Fruit fly (Drosophila melanogaster) whole organism, embryonic: ENCODE results near the gene CG12974.

ENCODE experiments used
- Atf3 ChIP-seq: fragments of 200-800 bp; sonication (Bioruptor generic); optimal IDR thresholded peaks from 3 replicates; lab custom pipeline; 2016; ENCODE audit warnings: missing biosample characterization, missing genetic modification characterization
- BtbVII ChIP-seq: fragments of 200-800 bp; sonication (Bioruptor generic); optimal IDR thresholded peaks from 3 replicates; lab custom pipeline; 2017; ENCODE audit warnings: missing biosample characterization, mild to moderate bottlenecking, missing genetic modification characterization
- CG10274 ChIP-seq: fragments of 200-800 bp; sonication (Bioruptor generic); optimal IDR thresholded peaks from 3 replicates; lab custom pipeline; 2017; ENCODE audit warnings: missing biosample characterization, mild to moderate bottlenecking, missing genetic modification characterization
- CG10321 ChIP-seq: fragments of 200-800 bp; sonication (Bioruptor generic); IDR thresholded peaks from 2 replicates; pipeline ENCODE4 v1.3.6; 2022; ENCODE audit warnings: missing biosample characterization, missing genetic modification characterization
- CG11093 ChIP-seq: fragments of 200-800 bp; sonication (Bioruptor generic); IDR thresholded peaks from 3 replicates; pipeline ENCODE4 v1.3.6; 2022; ENCODE audit warnings: missing biosample characterization, missing genetic modification characterization
- CG12942 ChIP-seq: fragments of 200-800 bp; sonication (Bioruptor generic); optimal IDR thresholded peaks from 3 replicates; lab custom pipeline; 2016; ENCODE audit warnings: missing biosample characterization, missing genetic modification characterization
- CG13775 ChIP-seq: fragments of 200-800 bp; sonication (Bioruptor generic); optimal IDR thresholded peaks from 3 replicates; lab custom pipeline; 2017; ENCODE audit warnings: missing biosample characterization, mild to moderate bottlenecking, missing genetic modification characterization
- CG14014 ChIP-seq: fragments of 200-800 bp; sonication (Bioruptor generic); IDR thresholded peaks from 2 replicates; pipeline ENCODE4 v1.3.6; 2022; ENCODE audit warnings: missing biosample characterization, missing genetic modification characterization
- CG14860 ChIP-seq: fragments of 200-800 bp; sonication (Bioruptor generic); IDR thresholded peaks from 3 replicates; pipeline ENCODE4 v1.3.6; 2022; ENCODE audit warnings: missing biosample characterization, missing genetic modification characterization; ENCODE audit not compliant: partially characterized antibody
- CG15696 ChIP-seq: fragments of 200-800 bp; sonication (Bioruptor generic); optimal IDR thresholded peaks from 2 replicates; lab custom pipeline; 2019; ENCODE audit warnings: missing biosample characterization, mild to moderate bottlenecking, missing genetic modification characterization, moderate library complexity
- CG17328 ChIP-seq: fragments of 200-800 bp; sonication (Bioruptor generic); IDR thresholded peaks from 2 replicates; pipeline ENCODE4 v1.3.6; 2022; ENCODE audit warnings: missing biosample characterization, missing genetic modification characterization
- CG1792 ChIP-seq: fragments of 200-800 bp; sonication (Bioruptor generic); optimal IDR thresholded peaks from 2 replicates; lab custom pipeline; 2016; ENCODE audit warnings: missing biosample characterization, missing genetic modification characterization
- CG1832 ChIP-seq: fragments of 200-800 bp; sonication (Bioruptor generic); optimal IDR thresholded peaks from 2 replicates; lab custom pipeline; 2017; ENCODE audit warnings: missing biosample characterization, mild to moderate bottlenecking, missing genetic modification characterization, inconsistent platforms
- CG2202 ChIP-seq: fragments of 200-800 bp; sonication (Bioruptor generic); optimal IDR thresholded peaks from 2 replicates; lab custom pipeline; 2018; ENCODE audit warnings: missing biosample characterization, mild to moderate bottlenecking, missing genetic modification characterization
- CG2875 ChIP-seq: fragments of 200-800 bp; sonication (Bioruptor generic); optimal IDR thresholded peaks from 2 replicates; lab custom pipeline; 2017; ENCODE audit warnings: missing biosample characterization, mild to moderate bottlenecking, missing genetic modification characterization, missing genetic modification reagents
- CG34376 ChIP-seq: fragments of 200-800 bp; sonication (Bioruptor generic); optimal IDR thresholded peaks from 2 replicates; lab custom pipeline; 2018; ENCODE audit warnings: missing biosample characterization, mild to moderate bottlenecking, missing genetic modification characterization
- CG6689 ChIP-seq: fragments of 200-800 bp; sonication (Bioruptor generic); IDR thresholded peaks from 2 replicates; pipeline ENCODE4 v1.3.6; 2022; ENCODE audit warnings: missing biosample characterization, missing genetic modification characterization
- CG6813 ChIP-seq: fragments of 200-800 bp; sonication (Bioruptor generic); optimal IDR thresholded peaks from 2 replicates; lab custom pipeline; 2017; ENCODE audit warnings: missing biosample characterization, missing genetic modification characterization, mild to moderate bottlenecking, moderate library complexity, missing genetic modification reagents
- CG6854 ChIP-seq: fragments of 200-800 bp; sonication (Bioruptor generic); optimal IDR thresholded peaks from 3 replicates; lab custom pipeline; 2017; ENCODE audit warnings: missing biosample characterization, mild to moderate bottlenecking, missing genetic modification characterization
- CG7372 ChIP-seq: fragments of 200-800 bp; sonication (Bioruptor generic); IDR thresholded peaks from 2 replicates; pipeline ENCODE4 v1.3.6; 2022; ENCODE audit warnings: missing biosample characterization, missing genetic modification characterization
- Deaf1 ChIP-seq: fragments of 200-800 bp; optimal IDR thresholded peaks from 3 replicates; lab custom pipeline; 2019; ENCODE audit warnings: missing biosample characterization, mild to moderate bottlenecking, missing genetic modification characterization, moderate library complexity
- E2f1 ChIP-seq: fragments of 200-800 bp; sonication (Bioruptor generic); IDR thresholded peaks from 2 replicates; pipeline ENCODE4 v1.3.6; 2022; ENCODE audit warnings: missing biosample characterization, missing genetic modification characterization
- Fer1 ChIP-seq: fragments of 200-800 bp; sonication (Bioruptor generic); optimal IDR thresholded peaks from 2 replicates; lab custom pipeline; 2017; ENCODE audit warnings: missing biosample characterization, mild to moderate bottlenecking, missing genetic modification characterization
- H15 ChIP-seq: fragments of 200-800 bp; sonication (Bioruptor generic); IDR thresholded peaks from 3 replicates; pipeline ENCODE4 v1.3.6; 2022; ENCODE audit warnings: missing biosample characterization, missing genetic modification characterization
- Jarid2 ChIP-seq: fragments of 200-800 bp; sonication (Bioruptor generic); optimal IDR thresholded peaks from 3 replicates; lab custom pipeline; 2017; ENCODE audit warnings: mild to moderate bottlenecking, missing biosample characterization, missing genetic modification reagents, missing genetic modification characterization
- NfI ChIP-seq: fragments of 200-800 bp; sonication (Bioruptor generic); optimal IDR thresholded peaks from 3 replicates; lab custom pipeline; 2018; ENCODE audit warnings: missing biosample characterization, mild to moderate bottlenecking, missing genetic modification characterization, moderate library complexity
- ab ChIP-seq: fragments of 200-800 bp; sonication (Bioruptor generic); optimal IDR thresholded peaks from 2 replicates; lab custom pipeline; 2016; ENCODE audit warnings: missing biosample characterization, missing genetic modification characterization
- ara ChIP-seq: fragments of 200-800 bp; sonication (Bioruptor generic); IDR thresholded peaks from 2 replicates; pipeline ENCODE4 v1.3.6; 2022; ENCODE audit warnings: missing biosample characterization, missing genetic modification characterization
- bab2 ChIP-seq: fragments of 200-800 bp; sonication (Bioruptor generic); optimal IDR thresholded peaks from 2 replicates; lab custom pipeline; 2016; ENCODE audit warnings: missing biosample characterization, missing genetic modification characterization
- bbx ChIP-seq: fragments of 200-800 bp; sonication (Bioruptor generic); IDR thresholded peaks from 2 replicates; pipeline ENCODE4 v1.3.6; 2022; ENCODE audit warnings: missing biosample characterization, missing genetic modification characterization; ENCODE audit not compliant: partially characterized antibody
- cato ChIP-seq: fragments of 200-800 bp; sonication (Bioruptor generic); optimal IDR thresholded peaks from 2 replicates; lab custom pipeline; 2016; ENCODE audit warnings: missing biosample characterization, missing genetic modification characterization, borderline replicate concordance
- chm ChIP-seq: fragments of 200-800 bp; sonication (Bioruptor generic); IDR thresholded peaks from 2 replicates; pipeline ENCODE4 v1.3.6; 2022; ENCODE audit warnings: missing biosample characterization, missing genetic modification characterization
- crp ChIP-seq, 2 experiments: fragments of 200-800 bp; sonication (Bioruptor generic); optimal IDR thresholded peaks; 2 replicates in 1 of 2; 3 replicates in 1 of 2; lab custom pipeline; 2017; ENCODE audit warnings: missing biosample characterization in 2 of 2, missing genetic modification characterization in 2 of 2, mild to moderate bottlenecking in 1 of 2, moderate library complexity in 1 of 2
- danr ChIP-seq: fragments of 200-800 bp; sonication (Bioruptor generic); IDR thresholded peaks from 2 replicates; pipeline ENCODE4 v1.3.6; 2022; ENCODE audit warnings: missing biosample characterization, missing genetic modification characterization
- dmrt99B ChIP-seq: fragments of 200-800 bp; sonication (Bioruptor generic); optimal IDR thresholded peaks from 2 replicates; lab custom pipeline; 2018; ENCODE audit warnings: missing biosample characterization, mild to moderate bottlenecking, missing genetic modification characterization, moderate library complexity
- dpn ChIP-seq, 2 experiments: fragments of 200-800 bp; sonication (Bioruptor generic); optimal IDR thresholded peaks; 3 replicates each; lab custom pipeline; 2016; ENCODE audit warnings: missing biosample characterization in 2 of 2, missing genetic modification characterization in 2 of 2
- fd96Cb ChIP-seq: fragments of 200-800 bp; sonication (Bioruptor generic); optimal IDR thresholded peaks from 2 replicates; lab custom pipeline; 2018; ENCODE audit warnings: missing biosample characterization, mild to moderate bottlenecking, missing genetic modification characterization, moderate library complexity
- hkb ChIP-seq, 2 experiments: fragments of 200-800 bp in 1 of 2; fragments of >200 bp in 1 of 2; sonication (Bioruptor generic) in 1 of 2; IDR thresholded peaks in 1 of 2; optimal IDR thresholded peaks in 1 of 2; 2 replicates each; pipeline versions ENCODE4 v1.3.6 to Lab custom; 2017 to 2022; ENCODE audit warnings: missing biosample characterization in 1 of 2, missing genetic modification characterization in 1 of 2
- insv ChIP-seq, 2 experiments: fragments of 200-800 bp; sonication (Bioruptor generic); optimal IDR thresholded peaks; 3 replicates each; lab custom pipeline; 2016 to 2018; ENCODE audit warnings: missing biosample characterization in 2 of 2, missing genetic modification characterization in 2 of 2
- lov ChIP-seq, 2 experiments: fragments of 200-800 bp in 1 of 2; fragments of >200 bp in 1 of 2; sonication (Bioruptor generic) in 1 of 2; IDR thresholded peaks in 1 of 2; optimal IDR thresholded peaks in 1 of 2; 2 replicates in 1 of 2; 3 replicates in 1 of 2; pipeline versions ENCODE4 v1.3.6 to Lab custom; 2017 to 2022; ENCODE audit warnings: missing biosample characterization in 1 of 2, missing genetic modification characterization in 1 of 2
- row ChIP-seq: fragments of 200-800 bp; sonication (Bioruptor generic); IDR thresholded peaks from 3 replicates; pipeline ENCODE4 v1.3.6; 2022; ENCODE audit warnings: missing biosample characterization, missing genetic modification characterization
- sd ChIP-seq: fragments of 200-800 bp; sonication (Bioruptor generic); optimal IDR thresholded peaks from 3 replicates; lab custom pipeline; 2018; ENCODE audit warnings: missing biosample characterization, mild to moderate bottlenecking, missing genetic modification characterization, moderate library complexity
- sim ChIP-seq: fragments of 200-800 bp; sonication (Bioruptor generic); IDR thresholded peaks from 2 replicates; pipeline ENCODE4 v1.3.6; 2022; ENCODE audit warnings: missing biosample characterization, missing genetic modification characterization
- stwl ChIP-seq: fragments of 200-800 bp; sonication (Bioruptor generic); optimal IDR thresholded peaks from 3 replicates; lab custom pipeline; 2018; ENCODE audit warnings: missing biosample characterization, mild to moderate bottlenecking, missing genetic modification characterization, moderate library complexity
- tio ChIP-seq: fragments of 200-800 bp; sonication (Bioruptor generic); optimal IDR thresholded peaks from 2 replicates; lab custom pipeline; 2017; ENCODE audit warnings: missing biosample characterization, missing genetic modification characterization, inconsistent platforms
- twi ChIP-seq: fragments of 200-800 bp; optimal IDR thresholded peaks from 2 replicates; lab custom pipeline; 2019; ENCODE audit warnings: missing biosample characterization, mild to moderate bottlenecking, missing genetic modification characterization, moderate library complexity
- unc-4 ChIP-seq: fragments of 200-800 bp; sonication (Bioruptor generic); IDR thresholded peaks from 2 replicates; pipeline ENCODE4 v1.3.6; 2022; ENCODE audit warnings: missing biosample characterization, missing genetic modification characterization; ENCODE audit not compliant: partially characterized antibody
- wek ChIP-seq: fragments of 200-800 bp; sonication (Bioruptor generic); optimal IDR thresholded peaks from 3 replicates; lab custom pipeline; 2018; ENCODE audit warnings: missing biosample characterization, mild to moderate bottlenecking, missing genetic modification characterization, moderate library complexity

Gene CG12974

DNA sequence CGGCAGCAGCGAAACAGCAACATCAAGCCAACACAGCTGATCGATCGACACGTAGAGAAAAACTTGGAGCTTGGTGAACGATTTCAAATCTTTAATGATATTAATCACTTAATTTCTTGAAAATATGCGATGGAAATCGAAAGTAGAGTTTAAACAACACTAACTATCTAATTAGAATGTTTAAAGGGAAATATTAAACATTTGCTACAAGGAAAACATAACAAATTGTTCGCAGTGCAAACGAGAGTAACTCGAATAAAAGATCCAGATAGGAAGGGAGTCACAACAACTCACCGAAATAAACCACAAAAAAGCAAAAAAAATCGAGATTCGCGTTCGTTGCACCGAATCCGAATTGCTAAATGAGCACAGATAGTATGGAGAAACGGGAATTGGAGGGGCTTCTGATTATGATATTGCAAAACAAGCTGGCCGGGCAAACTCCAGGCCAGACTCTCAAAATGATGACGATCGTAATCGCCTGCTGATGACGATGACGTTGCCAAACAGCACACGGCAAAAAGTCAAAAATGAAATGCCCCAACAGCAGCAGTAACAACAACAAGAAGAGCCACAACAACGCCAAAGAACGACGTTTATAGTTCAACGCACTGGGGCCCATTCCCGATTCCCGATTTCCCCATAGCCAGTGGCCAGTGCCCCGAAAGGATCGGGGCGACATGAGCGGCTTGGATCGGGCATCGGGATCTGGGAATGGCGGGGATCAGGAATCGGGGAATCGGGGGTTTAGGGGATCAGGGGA is 31.8 kb downstream of the CG12974 start (continued):
- TF ChIP-seq sd (tag; lab: Kevin White, UChicago) (no peak), hkb (optimal IDR thresholded peaks at IDR 0.05; lab: Kevin White, UChicago) (no peak), hkb (GFP tag; IDR thresholded peaks at IDR 0.05; lab: Robert Waterston, UW) (peak; percentile 35; the same call in 1 of the 2 replicates), Jarid2 (no peak), sim (GFP tag; lab: Robert Waterston, UW) (no peak), CG14014 (GFP tag; lab: Robert Waterston, UW) (no peak), cato (GFP tag; lab: Kevin White, UChicago) (no peak), CG6689 (peak; percentile 18; the same call in 1 of the 2 replicates), CG17328 (no peak; the same call in 1 of the 2 replicates), lov (optimal IDR thresholded peaks at IDR 0.05; lab: Kevin White, UChicago) (no peak), lov (GFP tag; IDR thresholded peaks at IDR 0.05; lab: Robert Waterston, UW) (no peak), danr (no peak), Fer1 (no peak), fd96Cb (peak; percentile 62), CG10274 (no peak), chm (peak; percentile 32; the same call in 1 of the 2 replicates), CG6854 (GFP tag; lab: Kevin White, UChicago) (no peak), CG13775 (GFP tag; lab: Kevin White, UChicago) (no peak), CG34376 (GFP tag; lab: Kevin White, UChicago) (no peak), dpn (GFP tag; optimal IDR thresholded peaks at IDR 0.05; lab: Kevin White, UChicago) (peak; percentile 15 to 26), stwl (no peak), CG14860 (GFP tag; lab: Robert Waterston, UW) (no peak), bbx (GFP tag; lab: Robert Waterston, UW) (no peak), tio (GFP tag; lab: Kevin White, UChicago) (peak; percentile 9), wek (GFP tag; lab: Kevin White, UChicago) (no peak), ara (no peak), CG1832 (no peak), CG6813 (no peak), CG1792 (GFP tag; lab: Kevin White, UChicago) (no peak), bab2 (GFP tag; lab: Kevin White, UChicago) (peak; percentile 33), insv (GFP tag; optimal IDR thresholded peaks at IDR 0.05; lab: Kevin White, UChicago) (no peak), BtbVII (GFP tag; lab: Kevin White, UChicago) (no peak), CG7372 (no peak), CG11093 (no peak), crp (GFP tag; optimal IDR thresholded peaks at IDR 0.05; lab: Kevin White, UChicago) (peak in 1 of 2 experiments; percentile 35), E2f1 (no peak), ab (GFP tag; lab: Kevin White, UChicago) (no peak), CG2875 (GFP tag; lab: Kevin White, UChicago) (no peak), H15 (no peak), CG2202 (tag; lab: Kevin White, UChicago) (no peak), CG15696 (tag; lab: Kevin White, UChicago) (no peak), Atf3 (GFP tag; lab: Kevin White, UChicago) (no peak), CG10321 (GFP tag; lab: Robert Waterston, UW) (no peak), twi (tag; lab: Kevin White, UChicago) (no peak), row (GFP tag; lab: Robert Waterston, UW) (peak; percentile 48), CG12942 (GFP tag; lab: Kevin White, UChicago) (no peak), dmrt99B (tag; lab: Kevin White, UChicago) (peak; percentile 56), Deaf1 (tag; lab: Kevin White, UChicago) (no peak), NfI (GFP tag; lab: Kevin White, UChicago) (no peak), unc-4 (GFP tag; lab: Robert Waterston, UW) (no peak)
